Fruit fly (Drosophila melanogaster) whole organism, embryonic: Measurements from ENCODE around the gene Zwilch.
A peak's percentile ranks its signal among the peaks of the same experiment; 100 is the strongest.

ENCODE experiments used
- Abd-B ChIP-seq: fragments of 200-800 bp; sonication (Bioruptor generic); optimal IDR thresholded peaks from 2 replicates; lab custom pipeline; 2018; ENCODE audit warnings: missing biosample characterization, mild to moderate bottlenecking, missing genetic modification characterization, moderate library complexity
- B-H2 ChIP-seq: fragments of 200-800 bp; sonication (Bioruptor generic); optimal IDR thresholded peaks from 2 replicates; lab custom pipeline; 2018; ENCODE audit warnings: missing biosample characterization, mild to moderate bottlenecking, missing genetic modification characterization
- CG1024 ChIP-seq: fragments of 200-800 bp; sonication (Bioruptor generic); IDR thresholded peaks from 2 replicates; pipeline ENCODE4 v1.3.6; 2022; ENCODE audit warnings: missing biosample characterization, missing genetic modification characterization
- CG10565 ChIP-seq: fragments of 200-800 bp; sonication (Bioruptor generic); optimal IDR thresholded peaks from 3 replicates; lab custom pipeline; 2016; ENCODE audit warnings: missing biosample characterization, mild to moderate bottlenecking, missing genetic modification characterization
- CG10959 ChIP-seq: fragments of 200-800 bp; sonication (Bioruptor generic); IDR thresholded peaks from 2 replicates; pipeline ENCODE4 v1.3.6; 2022; ENCODE audit warnings: missing biosample characterization, missing genetic modification characterization
- CG10979 ChIP-seq: fragments of 200-800 bp; sonication (Bioruptor generic); optimal IDR thresholded peaks from 2 replicates; lab custom pipeline; 2018; ENCODE audit warnings: missing biosample characterization, mild to moderate bottlenecking, missing genetic modification characterization, moderate library complexity
- CG14441 ChIP-seq: fragments of 200-800 bp; sonication (Bioruptor generic); IDR thresholded peaks from 2 replicates; pipeline ENCODE4 v1.3.6; 2022; ENCODE audit warnings: missing biosample characterization, missing genetic modification characterization
- CG14667 ChIP-seq: fragments of 200-800 bp; sonication (Bioruptor generic); IDR thresholded peaks from 2 replicates; pipeline ENCODE4 v1.3.6; 2022; ENCODE audit warnings: missing biosample characterization, missing genetic modification characterization
- CG14710 ChIP-seq: fragments of 200-800 bp; sonication (Bioruptor generic); optimal IDR thresholded peaks from 3 replicates; lab custom pipeline; 2019; ENCODE audit warnings: missing biosample characterization, mild to moderate bottlenecking, missing genetic modification characterization, moderate library complexity
- CG16779 ChIP-seq: fragments of 200-800 bp; sonication (Bioruptor generic); IDR thresholded peaks from 2 replicates; pipeline ENCODE4 v1.3.6; 2022; ENCODE audit warnings: missing biosample characterization, missing genetic modification characterization
- CG17829 ChIP-seq: fragments of 200-800 bp; optimal IDR thresholded peaks from 2 replicates; lab custom pipeline; 2019; ENCODE audit warnings: missing biosample characterization, mild to moderate bottlenecking, missing genetic modification characterization, moderate library complexity
- CG3281 ChIP-seq: fragments of 200-800 bp; sonication (Bioruptor generic); optimal IDR thresholded peaks from 3 replicates; lab custom pipeline; 2017; ENCODE audit warnings: missing biosample characterization, mild to moderate bottlenecking, missing genetic modification characterization
- CG34224 ChIP-seq: fragments of 200-800 bp; sonication (Bioruptor generic); IDR thresholded peaks from 3 replicates; pipeline ENCODE4 v1.3.6; 2022; ENCODE audit warnings: missing biosample characterization, missing genetic modification characterization; ENCODE audit not compliant: partially characterized antibody
- CG4328 ChIP-seq: fragments of 200-800 bp; sonication (Bioruptor generic); optimal IDR thresholded peaks from 3 replicates; lab custom pipeline; 2017; ENCODE audit warnings: missing biosample characterization, missing genetic modification reagents, missing genetic modification characterization
- CG4360 ChIP-seq: fragments of 200-800 bp; sonication (Bioruptor generic); IDR thresholded peaks from 2 replicates; pipeline ENCODE4 v1.3.6; 2022; ENCODE audit warnings: missing biosample characterization, missing genetic modification characterization
- CG4730 ChIP-seq: fragments of 200-800 bp; sonication (Bioruptor generic); IDR thresholded peaks from 2 replicates; pipeline ENCODE4 v1.3.6; 2022; ENCODE audit warnings: missing biosample characterization, missing genetic modification characterization
- CG6813 ChIP-seq: fragments of 200-800 bp; sonication (Bioruptor generic); optimal IDR thresholded peaks from 2 replicates; lab custom pipeline; 2017; ENCODE audit warnings: missing biosample characterization, missing genetic modification characterization, mild to moderate bottlenecking, moderate library complexity, missing genetic modification reagents
- CG7556 ChIP-seq: fragments of 200-800 bp; sonication (Bioruptor generic); optimal IDR thresholded peaks from 2 replicates; lab custom pipeline; 2017; ENCODE audit warnings: missing biosample characterization, mild to moderate bottlenecking, missing genetic modification characterization
- CG7745 ChIP-seq: fragments of 200-800 bp; sonication (Bioruptor generic); optimal IDR thresholded peaks from 2 replicates; lab custom pipeline; 2018; ENCODE audit warnings: missing biosample characterization, mild to moderate bottlenecking, missing genetic modification characterization, moderate library complexity
- CG8359 ChIP-seq: fragments of 200-800 bp; sonication (Bioruptor generic); optimal IDR thresholded peaks from 2 replicates; lab custom pipeline; 2017; ENCODE audit warnings: missing biosample characterization, mild to moderate bottlenecking, missing genetic modification characterization, borderline replicate concordance
- CG8924 ChIP-seq: fragments of 200-800 bp; optimal IDR thresholded peaks from 3 replicates; lab custom pipeline; 2019; ENCODE audit warnings: missing biosample characterization, mild to moderate bottlenecking, missing genetic modification characterization, moderate library complexity
- D ChIP-seq, 2 experiments: fragments of 200-800 bp in 1 of 2; fragments of >200 bp in 1 of 2; sonication (Bioruptor generic) in 1 of 2; optimal IDR thresholded peaks; 2 replicates in 1 of 2; 3 replicates in 1 of 2; lab custom pipeline; 2017; ENCODE audit warnings: mild to moderate bottlenecking in 1 of 2, missing biosample characterization in 1 of 2, missing genetic modification characterization in 1 of 2, missing genetic modification reagents in 1 of 2
- Hmx ChIP-seq: fragments of 200-800 bp; sonication (Bioruptor generic); optimal IDR thresholded peaks from 2 replicates; lab custom pipeline; 2016; ENCODE audit warnings: missing biosample characterization, missing genetic modification characterization
- Hr3 ChIP-seq: fragments of 200-800 bp; sonication (Bioruptor generic); optimal IDR thresholded peaks from 3 replicates; lab custom pipeline; 2016; ENCODE audit warnings: missing biosample characterization, missing genetic modification characterization
- Hr39 ChIP-seq: fragments of >200 bp; optimal IDR thresholded peaks from 2 replicates; lab custom pipeline; 2017
- Max ChIP-seq: fragments of 200-800 bp; sonication (Bioruptor generic); optimal IDR thresholded peaks from 2 replicates; lab custom pipeline; 2016; ENCODE audit warnings: missing biosample characterization, mild to moderate bottlenecking, missing genetic modification characterization
- Oaz ChIP-seq: fragments of 200-800 bp; sonication (Bioruptor generic); IDR thresholded peaks from 2 replicates; pipeline ENCODE4 v1.3.6; 2022; ENCODE audit warnings: missing biosample characterization, missing genetic modification characterization
- Oli ChIP-seq: fragments of 200-800 bp; sonication (Bioruptor generic); optimal IDR thresholded peaks from 2 replicates; lab custom pipeline; 2018; ENCODE audit warnings: missing biosample characterization, mild to moderate bottlenecking, missing genetic modification characterization, moderate library complexity
- Sox100B ChIP-seq: fragments of 200-800 bp; sonication (Bioruptor generic); optimal IDR thresholded peaks from 3 replicates; lab custom pipeline; 2018; ENCODE audit warnings: missing biosample characterization, mild to moderate bottlenecking, missing genetic modification characterization
- Sox102F ChIP-seq: fragments of 200-800 bp; sonication (Bioruptor generic); optimal IDR thresholded peaks from 2 replicates; lab custom pipeline; 2018; ENCODE audit warnings: missing biosample characterization, mild to moderate bottlenecking, missing genetic modification characterization, moderate library complexity
- Xrp1 ChIP-seq: fragments of 200-800 bp; sonication (Bioruptor generic); IDR thresholded peaks from 2 replicates; pipeline ENCODE4 v1.3.6; 2022; ENCODE audit warnings: missing biosample characterization, missing genetic modification characterization
- aop ChIP-seq: fragments of 200-800 bp; sonication (Bioruptor generic); IDR thresholded peaks from 2 replicates; pipeline ENCODE4 v1.3.6; 2022; ENCODE audit warnings: missing biosample characterization, missing genetic modification characterization
- cas ChIP-seq: fragments of 200-800 bp; sonication (Bioruptor generic); IDR thresholded peaks from 2 replicates; pipeline ENCODE4 v1.3.6; 2022; ENCODE audit warnings: missing biosample characterization, missing genetic modification characterization
- en ChIP-seq: fragments of 200-800 bp; sonication (Bioruptor generic); optimal IDR thresholded peaks from 2 replicates; lab custom pipeline; 2016; ENCODE audit warnings: missing biosample characterization, missing genetic modification characterization
- fd102C ChIP-seq: fragments of 200-800 bp; sonication (Bioruptor generic); optimal IDR thresholded peaks from 2 replicates; lab custom pipeline; 2018; ENCODE audit warnings: missing biosample characterization, mild to moderate bottlenecking, missing genetic modification characterization, moderate library complexity
- fd64A ChIP-seq: fragments of 200-800 bp; sonication (Bioruptor generic); optimal IDR thresholded peaks from 3 replicates; lab custom pipeline; 2018; ENCODE audit warnings: missing biosample characterization, mild to moderate bottlenecking, missing genetic modification characterization
- h ChIP-seq: fragments of >200 bp; optimal IDR thresholded peaks from 2 replicates; lab custom pipeline; 2017
- hbn ChIP-seq: fragments of 200-800 bp; sonication (Bioruptor generic); IDR thresholded peaks from 2 replicates; pipeline ENCODE4 v1.3.6; 2022; ENCODE audit warnings: missing biosample characterization, missing genetic modification characterization; ENCODE audit not compliant: partially characterized antibody
- kah ChIP-seq: fragments of 200-800 bp; sonication (Bioruptor generic); optimal IDR thresholded peaks from 2 replicates; lab custom pipeline; 2018; ENCODE audit warnings: missing biosample characterization, mild to moderate bottlenecking, missing genetic modification characterization
- kni ChIP-seq: fragments of 200-800 bp; sonication (Bioruptor generic); optimal IDR thresholded peaks from 3 replicates; lab custom pipeline; 2017; ENCODE audit warnings: mild to moderate bottlenecking, missing biosample characterization, missing genetic modification reagents, missing genetic modification characterization
- lilli ChIP-seq: fragments of 200-800 bp; sonication (Bioruptor generic); optimal IDR thresholded peaks from 3 replicates; lab custom pipeline; 2016; ENCODE audit warnings: missing biosample characterization, missing genetic modification characterization
- mirr ChIP-seq: fragments of 200-800 bp; sonication (Bioruptor generic); optimal IDR thresholded peaks from 3 replicates; lab custom pipeline; 2018; ENCODE audit warnings: missing biosample characterization, mild to moderate bottlenecking, missing genetic modification characterization
- mld ChIP-seq: fragments of 200-800 bp; sonication (Bioruptor generic); IDR thresholded peaks from 3 replicates; pipeline ENCODE4 v1.3.6; 2022; ENCODE audit warnings: missing biosample characterization, missing genetic modification characterization; ENCODE audit not compliant: partially characterized antibody
- sd ChIP-seq: fragments of 200-800 bp; sonication (Bioruptor generic); optimal IDR thresholded peaks from 3 replicates; lab custom pipeline; 2018; ENCODE audit warnings: missing biosample characterization, mild to moderate bottlenecking, missing genetic modification characterization, moderate library complexity
- slou ChIP-seq: fragments of 200-800 bp; sonication (Bioruptor generic); optimal IDR thresholded peaks from 3 replicates; lab custom pipeline; 2016; ENCODE audit warnings: missing biosample characterization, missing genetic modification characterization
- tna ChIP-seq: fragments of 200-800 bp; sonication (Bioruptor generic); IDR thresholded peaks from 2 replicates; pipeline ENCODE4 v1.3.6; 2022; ENCODE audit warnings: missing biosample characterization, missing genetic modification characterization; ENCODE audit not compliant: partially characterized antibody
- unpg ChIP-seq: fragments of 200-800 bp; sonication (Bioruptor generic); optimal IDR thresholded peaks from 3 replicates; lab custom pipeline; 2018; ENCODE audit warnings: missing biosample characterization, mild to moderate bottlenecking, missing genetic modification characterization, moderate library complexity
- usp ChIP-seq: fragments of >200 bp; optimal IDR thresholded peaks from 2 replicates; lab custom pipeline; 2017; ENCODE audit warnings: missing biosample characterization, missing genetic modification characterization

Zwilch gene

DNA sequence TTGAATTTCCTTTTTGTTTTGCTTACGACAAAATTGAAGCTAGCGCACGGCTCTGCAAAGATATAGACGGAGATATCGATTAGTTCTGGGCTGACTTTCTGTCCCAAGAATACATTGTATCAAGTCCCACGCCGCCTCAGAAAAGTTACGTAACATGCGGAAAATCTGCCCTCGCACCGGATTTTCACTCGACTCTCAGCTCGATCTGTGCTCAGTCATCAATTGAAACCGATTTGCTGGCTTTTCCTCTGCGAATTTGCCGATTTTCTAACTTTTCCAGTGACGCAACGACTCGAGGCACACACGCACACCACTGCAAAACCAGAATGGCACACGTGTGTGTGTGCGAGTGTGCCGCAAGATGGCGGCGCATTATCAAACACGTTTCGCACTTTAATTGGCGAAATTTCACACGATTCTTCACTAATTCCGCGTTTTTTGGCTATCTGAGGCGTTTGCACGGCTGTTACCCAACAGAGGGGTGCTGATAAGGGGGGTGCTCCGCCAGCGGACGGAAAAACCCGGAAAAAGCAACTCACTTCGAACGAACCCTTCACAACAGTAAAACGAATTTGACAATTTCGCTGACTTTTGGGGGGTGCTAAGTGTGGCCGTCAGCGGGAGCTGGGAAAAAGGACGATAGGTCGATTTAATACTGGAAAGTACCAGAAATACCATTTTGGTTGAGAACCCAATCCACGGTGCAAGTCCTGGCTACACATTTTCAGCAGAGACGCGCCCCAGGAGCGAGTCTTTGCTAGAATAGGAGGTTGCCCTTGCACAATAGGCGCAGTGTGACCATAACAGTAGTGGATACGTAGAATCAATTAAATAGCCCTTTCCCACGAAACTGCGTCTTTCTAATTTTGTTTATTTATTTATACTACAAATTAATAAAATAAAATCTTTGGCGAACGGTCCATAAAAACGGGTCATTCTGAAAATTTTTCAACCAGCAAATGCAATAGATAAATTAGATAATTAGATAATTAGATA, 6.1 kb upstream of the Zwilch start, which contains the start of gene ATPsynC (continued):
- peak; percentile 12 for TF ChIP-seq D (optimal IDR thresholded peaks at IDR 0.05; lab: Kevin White, UChicago)
- no peak for TF ChIP-seq D (GFP tag; optimal IDR thresholded peaks at IDR 0.05; lab: Kevin White, UChicago)
- no peak for TF ChIP-seq h
- TF ChIP-seq cas (GFP tag; lab: Robert Waterston, UW) = no peak
- TF ChIP-seq CG17829 (tag; lab: Kevin White, UChicago) = peak; percentile 68
- no peak for TF ChIP-seq Xrp1 (GFP tag; lab: Robert Waterston, UW)
- no peak for TF ChIP-seq aop (GFP tag; lab: Robert Waterston, UW)
- TF ChIP-seq en = no peak
- TF ChIP-seq CG14710 (tag; lab: Kevin White, UChicago) = peak; percentile 79
- TF ChIP-seq sd (tag; lab: Kevin White, UChicago) = peak; percentile 37
- TF ChIP-seq Oli = no peak
- TF ChIP-seq CG4328 = peak; percentile 55
- no peak for TF ChIP-seq Oaz
- TF ChIP-seq lilli (GFP tag; lab: Kevin White, UChicago) = peak; percentile 75
- TF ChIP-seq CG7556 (GFP tag; lab: Kevin White, UChicago) = no peak
- no peak for TF ChIP-seq CG7745
- TF ChIP-seq CG10959 = no peak
- TF ChIP-seq CG16779 (GFP tag; lab: Robert Waterston, UW) = no peak
- no peak for TF ChIP-seq usp (GFP tag; lab: Kevin White, UChicago)
- TF ChIP-seq mirr (GFP tag; lab: Kevin White, UChicago) = peak; percentile 50
- no peak for TF ChIP-seq tna
- no peak for TF ChIP-seq CG8359 (GFP tag; lab: Kevin White, UChicago)
- peak; percentile 10 for TF ChIP-seq slou (GFP tag; lab: Kevin White, UChicago)
- peak; percentile 7 for TF ChIP-seq fd102C (GFP tag; lab: Kevin White, UChicago)
- TF ChIP-seq CG10979 = no peak
- TF ChIP-seq Abd-B (GFP tag; lab: Kevin White, UChicago) = peak; percentile 19
- TF ChIP-seq kni (GFP tag; lab: Kevin White, UChicago) = peak; percentile 64
- TF ChIP-seq Sox100B = no peak
- TF ChIP-seq CG14667 = no peak
- TF ChIP-seq hbn (GFP tag; lab: Robert Waterston, UW) = no peak
- TF ChIP-seq mld = no peak
- TF ChIP-seq CG3281 = peak; percentile 57
- TF ChIP-seq CG34224 = no peak
- TF ChIP-seq CG4360 (GFP tag; lab: Robert Waterston, UW) = no peak
- peak; percentile 48 for TF ChIP-seq CG8924 (tag; lab: Kevin White, UChicago)
- no peak for TF ChIP-seq CG10565 (GFP tag; lab: Kevin White, UChicago)
- TF ChIP-seq Hr39 (lab: Kevin White, UChicago) = no peak
- no peak for TF ChIP-seq CG4730 (GFP tag; lab: Robert Waterston, UW)
- no peak for TF ChIP-seq Sox102F (GFP tag; lab: Kevin White, UChicago)
- peak; percentile 22 for TF ChIP-seq Max (GFP tag; lab: Kevin White, UChicago)
- no peak for TF ChIP-seq Hmx (GFP tag; lab: Kevin White, UChicago)
- TF ChIP-seq CG1024 (GFP tag; lab: Robert Waterston, UW) = no peak
- no peak for TF ChIP-seq kah (GFP tag; lab: Kevin White, UChicago)
- no peak for TF ChIP-seq CG14441 (GFP tag; lab: Robert Waterston, UW)
- TF ChIP-seq B-H2 = peak; percentile 45
- peak; percentile 34 for TF ChIP-seq CG6813 (GFP tag; lab: Kevin White, UChicago)
- TF ChIP-seq unpg = peak; percentile 2
- TF ChIP-seq Hr3 (GFP tag; lab: Kevin White, UChicago) = no peak
- peak; percentile 32 for TF ChIP-seq fd64A (GFP tag; lab: Kevin White, UChicago)
